Fruit fly (Drosophila melanogaster) whole organism, embryonic: Measurements from ENCODE around the gene snz.
A peak's percentile ranks its signal among the peaks of the same experiment; 100 is the strongest.

Experiments
- Asciz ChIP-seq: fragments of 200-800 bp; sonication (Bioruptor generic); optimal IDR thresholded peaks from 2 replicates; lab custom pipeline; 2017; ENCODE audit warnings: missing biosample characterization, mild to moderate bottlenecking, missing genetic modification characterization, missing genetic modification reagents
- BEAF-32 ChIP-seq: fragments of 200-800 bp; sonication (Bioruptor generic); optimal IDR thresholded peaks from 3 replicates; lab custom pipeline; 2017; ENCODE audit warnings: missing biosample characterization, missing genetic modification characterization, mild to moderate bottlenecking, moderate library complexity, missing genetic modification reagents
- CG10147 ChIP-seq: fragments of 200-800 bp; sonication (Bioruptor generic); optimal IDR thresholded peaks from 2 replicates; lab custom pipeline; 2019; ENCODE audit warnings: missing biosample characterization, mild to moderate bottlenecking, missing genetic modification characterization, moderate library complexity
- CG10462 ChIP-seq: fragments of 200-800 bp; sonication (Bioruptor generic); optimal IDR thresholded peaks from 2 replicates; lab custom pipeline; 2016; ENCODE audit warnings: missing biosample characterization, missing genetic modification characterization
- CG11723 ChIP-seq: fragments of 200-800 bp; sonication (Bioruptor generic); optimal IDR thresholded peaks from 2 replicates; lab custom pipeline; 2017; ENCODE audit warnings: missing biosample characterization, mild to moderate bottlenecking, missing genetic modification characterization
- CG13296 ChIP-seq: fragments of 200-800 bp; sonication (Bioruptor generic); optimal IDR thresholded peaks from 3 replicates; lab custom pipeline; 2018; ENCODE audit warnings: missing biosample characterization, mild to moderate bottlenecking, missing genetic modification characterization
- CG14710 ChIP-seq: fragments of 200-800 bp; sonication (Bioruptor generic); optimal IDR thresholded peaks from 3 replicates; lab custom pipeline; 2019; ENCODE audit warnings: missing biosample characterization, mild to moderate bottlenecking, missing genetic modification characterization, moderate library complexity
- CG14860 ChIP-seq: fragments of 200-800 bp; sonication (Bioruptor generic); IDR thresholded peaks from 3 replicates; pipeline ENCODE4 v1.3.6; 2022; ENCODE audit warnings: missing biosample characterization, missing genetic modification characterization; ENCODE audit not compliant: partially characterized antibody
- CG17568 ChIP-seq: fragments of 200-800 bp; sonication (Bioruptor generic); optimal IDR thresholded peaks from 2 replicates; lab custom pipeline; 2018; ENCODE audit warnings: missing biosample characterization, mild to moderate bottlenecking, missing genetic modification characterization, moderate library complexity
- CG32532 ChIP-seq: fragments of 200-800 bp; sonication (Bioruptor generic); IDR thresholded peaks from 2 replicates; pipeline ENCODE4 v1.3.6; 2022; ENCODE audit warnings: missing biosample characterization, missing genetic modification characterization
- CG33213 ChIP-seq: fragments of 200-800 bp; sonication (Bioruptor generic); optimal IDR thresholded peaks from 3 replicates; lab custom pipeline; 2016; ENCODE audit warnings: missing biosample characterization, missing genetic modification characterization
- CG4730 ChIP-seq: fragments of 200-800 bp; sonication (Bioruptor generic); IDR thresholded peaks from 2 replicates; pipeline ENCODE4 v1.3.6; 2022; ENCODE audit warnings: missing biosample characterization, missing genetic modification characterization
- CG4820 ChIP-seq: fragments of 200-800 bp; sonication (Bioruptor generic); optimal IDR thresholded peaks from 3 replicates; lab custom pipeline; 2016; ENCODE audit warnings: missing biosample characterization, missing genetic modification characterization
- CG7271 ChIP-seq: fragments of 200-800 bp; sonication (Bioruptor generic); optimal IDR thresholded peaks from 2 replicates; lab custom pipeline; 2018; ENCODE audit warnings: missing biosample characterization, mild to moderate bottlenecking, missing genetic modification characterization, moderate library complexity
- CG7987 ChIP-seq: fragments of 200-800 bp; sonication (Bioruptor generic); optimal IDR thresholded peaks from 2 replicates; lab custom pipeline; 2018; ENCODE audit warnings: missing biosample characterization, mild to moderate bottlenecking, missing genetic modification characterization, moderate library complexity
- CG8290 ChIP-seq, 3 experiments: fragments of 200-800 bp; sonication (Bioruptor generic); optimal IDR thresholded peaks; 2 replicates each; lab custom pipeline; 2016 to 2019; ENCODE audit warnings: missing biosample characterization in 3 of 3, missing genetic modification characterization in 3 of 3, mild to moderate bottlenecking in 2 of 3, moderate library complexity in 1 of 3
- Gug ChIP-seq: fragments of 200-800 bp; sonication (Bioruptor generic); IDR thresholded peaks from 4 replicates; pipeline ENCODE4 v1.3.6; 2022; ENCODE audit warnings: missing biosample characterization, missing genetic modification characterization
- H2.0 ChIP-seq: fragments of 200-800 bp; sonication (Bioruptor generic); IDR thresholded peaks from 2 replicates; pipeline ENCODE4 v1.3.6; 2022; ENCODE audit warnings: missing biosample characterization, missing genetic modification characterization
- HHEX ChIP-seq: fragments of 200-800 bp; sonication (Bioruptor generic); optimal IDR thresholded peaks from 3 replicates; lab custom pipeline; 2017; ENCODE audit warnings: missing biosample characterization, mild to moderate bottlenecking, missing genetic modification characterization, missing genetic modification reagents
- Jarid2 ChIP-seq: fragments of 200-800 bp; sonication (Bioruptor generic); optimal IDR thresholded peaks from 3 replicates; lab custom pipeline; 2017; ENCODE audit warnings: mild to moderate bottlenecking, missing biosample characterization, missing genetic modification reagents, missing genetic modification characterization
- Meics ChIP-seq: fragments of 200-800 bp; sonication (Bioruptor generic); optimal IDR thresholded peaks from 2 replicates; lab custom pipeline; 2017; ENCODE audit warnings: missing biosample characterization, mild to moderate bottlenecking, missing genetic modification characterization
- Mes4 ChIP-seq: fragments of 200-800 bp; sonication (Bioruptor generic); optimal IDR thresholded peaks from 2 replicates; lab custom pipeline; 2016; ENCODE audit warnings: missing biosample characterization, missing genetic modification characterization
- Nf-YA ChIP-seq: fragments of 200-800 bp; sonication (Bioruptor generic); IDR thresholded peaks from 2 replicates; pipeline ENCODE4 v1.3.6; 2022; ENCODE audit warnings: missing biosample characterization, missing genetic modification characterization
- Optix ChIP-seq: fragments of 200-800 bp; sonication (Bioruptor generic); IDR thresholded peaks from 3 replicates; pipeline ENCODE4 v1.3.6; 2022; ENCODE audit warnings: missing biosample characterization, missing genetic modification characterization
- Trl ChIP-seq, 3 experiments: fragments of >200 bp in 2 of 3; fragments of 200-800 bp in 1 of 3; sonication (Bioruptor generic) in 1 of 3; optimal IDR thresholded peaks; 2 replicates in 1 of 3; 3 replicates in 2 of 3; lab custom pipeline; 2016 to 2017; ENCODE audit warnings: missing biosample characterization in 1 of 3, missing genetic modification characterization in 1 of 3
- amos ChIP-seq: fragments of 200-800 bp; sonication (Bioruptor generic); IDR thresholded peaks from 2 replicates; pipeline ENCODE4 v1.3.6; 2022; ENCODE audit warnings: missing biosample characterization, missing genetic modification characterization; ENCODE audit not compliant: partially characterized antibody
- ap ChIP-seq: fragments of 200-800 bp; sonication (Bioruptor generic); IDR thresholded peaks from 2 replicates; pipeline ENCODE4 v1.3.6; 2022; ENCODE audit warnings: missing biosample characterization, missing genetic modification characterization
- ara ChIP-seq: fragments of 200-800 bp; sonication (Bioruptor generic); IDR thresholded peaks from 2 replicates; pipeline ENCODE4 v1.3.6; 2022; ENCODE audit warnings: missing biosample characterization, missing genetic modification characterization
- bab2 ChIP-seq: fragments of 200-800 bp; sonication (Bioruptor generic); optimal IDR thresholded peaks from 2 replicates; lab custom pipeline; 2016; ENCODE audit warnings: missing biosample characterization, missing genetic modification characterization
- cas ChIP-seq: fragments of 200-800 bp; sonication (Bioruptor generic); IDR thresholded peaks from 2 replicates; pipeline ENCODE4 v1.3.6; 2022; ENCODE audit warnings: missing biosample characterization, missing genetic modification characterization
- chinmo ChIP-seq: fragments of 200-800 bp; sonication (Bioruptor generic); IDR thresholded peaks from 4 replicates; pipeline ENCODE4 v1.3.6; 2022; ENCODE audit warnings: missing biosample characterization, missing genetic modification characterization; ENCODE audit not compliant: partially characterized antibody
- crc ChIP-seq: fragments of 200-800 bp; sonication (Bioruptor generic); optimal IDR thresholded peaks from 2 replicates; lab custom pipeline; 2016; ENCODE audit warnings: missing biosample characterization, missing genetic modification characterization
- da ChIP-seq: fragments of 200-800 bp; sonication (Bioruptor generic); optimal IDR thresholded peaks from 2 replicates; lab custom pipeline; 2016; ENCODE audit warnings: missing biosample characterization, missing genetic modification characterization
- dan ChIP-seq: fragments of 200-800 bp; sonication (Bioruptor generic); IDR thresholded peaks from 2 replicates; pipeline ENCODE4 v1.3.6; 2022; ENCODE audit warnings: missing biosample characterization, missing genetic modification characterization
- emc ChIP-seq: fragments of 200-800 bp; sonication (Bioruptor generic); optimal IDR thresholded peaks from 2 replicates; lab custom pipeline; 2016; ENCODE audit warnings: missing biosample characterization, missing genetic modification characterization
- ems ChIP-seq: fragments of 200-800 bp; sonication (Bioruptor generic); optimal IDR thresholded peaks from 3 replicates; lab custom pipeline; 2016; ENCODE audit warnings: missing biosample characterization, missing genetic modification characterization
- fd3F ChIP-seq: fragments of 200-800 bp; sonication (Bioruptor generic); optimal IDR thresholded peaks from 2 replicates; lab custom pipeline; 2018; ENCODE audit warnings: missing biosample characterization, mild to moderate bottlenecking, missing genetic modification characterization, moderate library complexity
- klu ChIP-seq: fragments of 200-800 bp; sonication (Bioruptor generic); IDR thresholded peaks from 2 replicates; pipeline ENCODE4 v1.3.6; 2022; ENCODE audit warnings: missing biosample characterization, missing genetic modification characterization
- knrl ChIP-seq: fragments of 200-800 bp; sonication (Bioruptor generic); IDR thresholded peaks from 3 replicates; pipeline ENCODE4 v1.3.6; 2022; ENCODE audit warnings: missing biosample characterization, missing genetic modification characterization; ENCODE audit not compliant: partially characterized antibody
- nerfin-1 ChIP-seq: fragments of 200-800 bp; sonication (Bioruptor generic); optimal IDR thresholded peaks from 3 replicates; lab custom pipeline; 2019; ENCODE audit warnings: missing biosample characterization, mild to moderate bottlenecking, missing genetic modification characterization, moderate library complexity
- pb ChIP-seq: fragments of 200-800 bp; sonication (Bioruptor generic); optimal IDR thresholded peaks from 3 replicates; lab custom pipeline; 2016; ENCODE audit warnings: missing biosample characterization, missing genetic modification characterization
- pho ChIP-seq: fragments of 200-800 bp; sonication (Bioruptor generic); optimal IDR thresholded peaks from 2 replicates; lab custom pipeline; 2016; ENCODE audit warnings: missing biosample characterization, missing genetic modification characterization
- prd ChIP-seq, 3 experiments: fragments of >200 bp in 2 of 3; fragments of 200-800 bp in 1 of 3; sonication (Bioruptor generic) in 1 of 3; optimal IDR thresholded peaks in 2 of 3; IDR thresholded peaks in 1 of 3; 2 replicates in 2 of 3; 3 replicates in 1 of 3; pipeline versions ENCODE4 v1.3.6 to Lab custom; 2017 to 2022; ENCODE audit warnings: missing biosample characterization in 1 of 3, missing genetic modification characterization in 1 of 3
- pum ChIP-seq: fragments of 200-800 bp; sonication (Bioruptor generic); optimal IDR thresholded peaks from 2 replicates; lab custom pipeline; 2016; ENCODE audit warnings: missing biosample characterization, missing genetic modification characterization
- schlank ChIP-seq: fragments of 200-800 bp; sonication (Bioruptor generic); optimal IDR thresholded peaks from 2 replicates; lab custom pipeline; 2018; ENCODE audit warnings: missing biosample characterization, mild to moderate bottlenecking, missing genetic modification characterization
- unpg ChIP-seq: fragments of 200-800 bp; sonication (Bioruptor generic); optimal IDR thresholded peaks from 3 replicates; lab custom pipeline; 2018; ENCODE audit warnings: missing biosample characterization, mild to moderate bottlenecking, missing genetic modification characterization, moderate library complexity
- yki ChIP-seq: fragments of >200 bp; optimal IDR thresholded peaks from 3 replicates; lab custom pipeline; 2018

Gene snz

DNA sequence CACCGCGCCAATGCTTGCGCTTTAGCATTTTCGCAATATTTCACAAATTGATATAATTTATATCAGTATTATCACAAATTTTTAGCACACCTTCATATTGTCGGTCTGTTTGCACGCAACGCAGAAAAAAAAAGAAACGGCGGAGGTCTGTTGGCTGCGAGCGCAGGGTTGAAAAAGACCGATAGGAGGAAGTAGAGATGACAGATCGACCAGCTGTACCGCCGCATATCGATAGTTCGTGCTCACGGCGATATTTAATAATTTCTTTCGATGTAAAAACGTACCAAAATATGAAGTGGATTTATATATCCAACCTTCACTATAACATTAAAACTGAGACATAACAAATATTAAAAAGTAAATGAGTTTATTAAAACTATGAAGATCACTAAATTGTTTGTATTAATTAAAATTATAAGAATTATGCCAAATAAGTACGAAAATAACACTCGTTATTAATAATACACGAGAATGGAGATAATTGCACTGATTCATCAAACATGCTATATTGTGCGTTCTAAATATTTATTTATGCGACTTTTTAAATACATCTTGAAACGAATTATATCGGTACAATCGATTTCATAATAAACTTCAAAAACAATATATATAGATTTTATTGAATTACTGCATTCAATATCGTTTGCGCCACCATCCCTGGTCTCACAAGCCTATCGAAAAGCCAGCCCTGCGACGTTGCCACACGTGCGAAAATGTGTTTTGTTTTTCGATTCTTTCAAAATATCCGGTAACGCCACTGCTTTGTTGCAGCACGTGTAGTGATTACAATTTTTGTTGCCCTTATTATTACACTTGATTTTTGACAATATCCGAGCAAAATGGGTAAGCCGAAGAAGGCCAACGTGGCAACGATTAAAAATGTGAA, 10.5 kb upstream of the snz start, which contains the start of the genes RpS6 and bys (continued):
- TF ChIP-seq CG11723 (GFP tag; lab: Kevin White, UChicago): peak; percentile 13
- TF ChIP-seq CG13296 (GFP tag; lab: Kevin White, UChicago): peak; percentile 66
- peak; percentile 59; the same call in 1 of the 4 replicates for TF ChIP-seq chinmo (GFP tag; lab: Robert Waterston, UW)
- TF ChIP-seq pb (GFP tag; lab: Kevin White, UChicago): peak; percentile 19
- TF ChIP-seq ap (GFP tag; lab: Robert Waterston, UW): no peak
- peak; percentile 51 for TF ChIP-seq unpg (GFP tag; lab: Kevin White, UChicago)
- peak; percentile 36 for TF ChIP-seq bab2 (GFP tag; lab: Kevin White, UChicago)
- peak; percentile 26 for TF ChIP-seq CG33213 (GFP tag; lab: Kevin White, UChicago)
- no peak for TF ChIP-seq Nf-YA
- no peak for TF ChIP-seq emc (GFP tag; lab: Kevin White, UChicago)
- TF ChIP-seq CG10147: peak; percentile 16
- peak; percentile 64 for TF ChIP-seq schlank (tag; lab: Kevin White, UChicago)
- no peak for TF ChIP-seq prd (optimal IDR thresholded peaks at IDR 0.05; lab: Kevin White, UChicago)
- TF ChIP-seq prd (GFP tag; IDR thresholded peaks at IDR 0.05; lab: Robert Waterston, UW): peak; percentile 41; the same call in 1 of the 3 replicates
- no peak for TF ChIP-seq Trl (optimal IDR thresholded peaks at IDR 0.05; lab: Kevin White, UChicago)
- peak; percentile 10 for TF ChIP-seq Trl (GFP tag; optimal IDR thresholded peaks at IDR 0.05; lab: Kevin White, UChicago)
- TF ChIP-seq CG8290 (GFP tag; optimal IDR thresholded peaks at IDR 0.05; lab: Kevin White, UChicago): no peak
- peak in 1 of 2 experiments; percentile 65 for TF ChIP-seq CG8290 (tag; optimal IDR thresholded peaks at IDR 0.05; lab: Kevin White, UChicago)
- no peak for TF ChIP-seq CG17568 (GFP tag; lab: Kevin White, UChicago)
- no peak for TF ChIP-seq dan (GFP tag; lab: Robert Waterston, UW)
- TF ChIP-seq amos (GFP tag; lab: Robert Waterston, UW): peak; percentile 92
- TF ChIP-seq CG14710 (tag; lab: Kevin White, UChicago): peak; percentile 65
- peak; percentile 13; the same call in 1 of the 2 replicates for TF ChIP-seq ara (GFP tag; lab: Robert Waterston, UW)
- peak; percentile 8 for TF ChIP-seq CG4820 (GFP tag; lab: Kevin White, UChicago)
- no peak for TF ChIP-seq crc
- no peak for TF ChIP-seq cas
- TF ChIP-seq yki: no peak
- TF ChIP-seq CG7271 (tag; lab: Kevin White, UChicago): peak; percentile 34
- peak; percentile 33; the same call in 1 of the 2 replicates for TF ChIP-seq H2.0 (GFP tag; lab: Robert Waterston, UW)
- TF ChIP-seq CG7987 (GFP tag; lab: Kevin White, UChicago): peak; percentile 76
- peak; percentile 77 for TF ChIP-seq CG14860 (GFP tag; lab: Robert Waterston, UW)
- TF ChIP-seq BEAF-32: peak; percentile 87
- peak; percentile 22 for TF ChIP-seq nerfin-1 (tag; lab: Kevin White, UChicago)
- no peak for TF ChIP-seq klu
- peak; percentile 83 for TF ChIP-seq knrl
- TF ChIP-seq Jarid2 (GFP tag; lab: Kevin White, UChicago): peak; percentile 49
- TF ChIP-seq Optix: 0 out of 3 replicates have a peak, but pooled peaks have one; percentile 32
- TF ChIP-seq pum (GFP tag; lab: Kevin White, UChicago): peak; percentile 1
- TF ChIP-seq CG4730 (GFP tag; lab: Robert Waterston, UW): peak; percentile 20; the same call in 1 of the 2 replicates
- TF ChIP-seq HHEX (GFP tag; lab: Kevin White, UChicago): peak; percentile 57
- TF ChIP-seq Meics (GFP tag; lab: Kevin White, UChicago): peak; percentile 66
- no peak for TF ChIP-seq CG10462 (GFP tag; lab: Kevin White, UChicago)
- TF ChIP-seq Mes4 (GFP tag; lab: Kevin White, UChicago): peak; percentile 64
- no peak for TF ChIP-seq fd3F (GFP tag; lab: Kevin White, UChicago)
- TF ChIP-seq Gug: peak; percentile 69
- TF ChIP-seq ems: no peak
- peak; percentile 73 for TF ChIP-seq CG32532
- no peak for TF ChIP-seq da (GFP tag; lab: Kevin White, UChicago)
- no peak for TF ChIP-seq pho (GFP tag; lab: Kevin White, UChicago)
- peak; percentile 64 for TF ChIP-seq Asciz (GFP tag; lab: Kevin White, UChicago)
